Worm (Caenorhabditis elegans) whole organism, early embryonic: ENCODE data around the gene F17E9.15.
"Not testable (repeated sequence)": the region's sequence is repeated elsewhere in the genome, so short reads cannot be mapped to it uniquely, and the experiment has no call there.

Experiments used
- B0310.2 ChIP-seq: sonication (generic microtip); optimal IDR thresholded peaks from 2 replicates; lab custom pipeline; 2016; ENCODE audit warnings: mild to moderate bottlenecking, missing genetic modification characterization, missing compliant biosample characterization
- F13C5.2 ChIP-seq: sonication (generic microtip); optimal IDR thresholded peaks from 2 replicates; lab custom pipeline; 2017; ENCODE audit warnings: mild to moderate bottlenecking, missing genetic modification characterization, inconsistent platforms, missing compliant biosample characterization
- aly-1 ChIP-seq: sonication (generic microtip); optimal IDR thresholded peaks from 2 replicates; lab custom pipeline; 2016; ENCODE audit warnings: missing genetic modification characterization, missing compliant biosample characterization
- ama-1 ChIP-seq: fragments of 150-350 bp; optimal IDR thresholded peaks from 2 replicates; lab custom pipeline; 2014
- ceh-13 ChIP-seq: fragments of 200-800 bp; sonication (Bioruptor generic); optimal IDR thresholded peaks from 2 replicates; lab custom pipeline; 2018; ENCODE audit warnings: mild to moderate bottlenecking, missing genetic modification characterization, missing compliant biosample characterization
- ceh-36 ChIP-seq: sonication (generic microtip); optimal IDR thresholded peaks from 2 replicates; lab custom pipeline; 2016; ENCODE audit warnings: missing genetic modification characterization, inconsistent platforms, missing compliant biosample characterization
- ets-7 ChIP-seq: sonication (generic microtip); optimal IDR thresholded peaks from 2 replicates; lab custom pipeline; 2016; ENCODE audit warnings: missing genotype, missing genetic modification characterization, missing compliant biosample characterization
- flt-1 ChIP-seq: fragments of 200-800 bp; sonication (Bioruptor generic); IDR thresholded peaks from 2 replicates; pipeline ENCODE4 v1.3.6; 2022; ENCODE audit warnings: missing genetic modification characterization, missing compliant biosample characterization
- hmbx-1 ChIP-seq: sonication (generic microtip); optimal IDR thresholded peaks from 2 replicates; lab custom pipeline; 2016; ENCODE audit warnings: mild to moderate bottlenecking, missing genetic modification characterization, missing compliant biosample characterization
- hmg-4 ChIP-seq: fragments of 200-800 bp; sonication (Bioruptor generic); optimal IDR thresholded peaks from 2 replicates; lab custom pipeline; 2018; ENCODE audit warnings: mild to moderate bottlenecking, missing genetic modification characterization, missing compliant biosample characterization
- hnd-1 ChIP-seq: sonication (generic microtip); optimal IDR thresholded peaks from 2 replicates; lab custom pipeline; 2016; ENCODE audit warnings: missing genetic modification characterization, missing compliant biosample characterization
- pes-1 ChIP-seq: fragments of 200-800 bp; sonication (Bioruptor generic); IDR thresholded peaks from 2 replicates; pipeline ENCODE4 v1.3.6; 2022; ENCODE audit warnings: missing genetic modification reagents, missing genetic modification characterization, missing compliant biosample characterization
- scrt-1 ChIP-seq: fragments of 200-800 bp; sonication (Bioruptor generic); IDR thresholded peaks from 2 replicates; pipeline ENCODE4 v1.3.6; 2022; ENCODE audit warnings: missing genetic modification characterization, missing compliant biosample characterization
- sea-1 ChIP-seq: fragments of 200-800 bp; sonication (Bioruptor generic); conservative IDR thresholded peaks from 2 replicates; pipeline ENCODE4 v1.3.6; 2022; ENCODE audit warnings: missing genetic modification characterization, missing compliant biosample characterization
- tbx-11 ChIP-seq: fragments of 200-800 bp; sonication (Bioruptor generic); IDR thresholded peaks from 2 replicates; pipeline ENCODE4 v1.3.6; 2022; ENCODE audit warnings: missing genetic modification characterization, missing compliant biosample characterization
- tbx-37 ChIP-seq: fragments of 200-800 bp; sonication (Bioruptor generic); conservative IDR thresholded peaks from 2 replicates; pipeline ENCODE4 v1.3.6; 2022; ENCODE audit warnings: missing genetic modification reagents, missing genetic modification characterization, missing compliant biosample characterization
- tra-4 ChIP-seq: sonication (generic microtip); optimal IDR thresholded peaks from 2 replicates; lab custom pipeline; 2017; ENCODE audit warnings: missing genetic modification characterization, missing compliant biosample characterization

F17E9.15 gene

DNA sequence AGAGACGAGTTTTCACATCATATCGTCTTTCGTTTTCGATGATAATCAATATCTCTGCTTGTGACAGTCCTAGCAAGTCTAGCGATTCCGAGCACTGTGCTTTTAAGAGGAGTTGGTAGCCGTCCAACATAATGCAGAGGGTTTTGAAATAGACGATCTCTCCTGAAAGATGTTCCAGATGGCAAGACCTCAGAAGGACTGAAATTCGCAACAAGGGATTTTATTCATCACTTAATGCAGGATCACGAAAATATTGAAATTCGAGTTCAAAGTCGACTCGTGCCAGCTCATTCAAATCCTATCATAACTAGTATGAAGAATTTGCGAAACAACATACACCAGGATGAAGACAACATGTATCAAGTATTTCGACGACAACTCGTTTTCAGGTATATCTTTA, 30.3 kb downstream of the F17E9.15 start, which contains the start of gene D2096.7:
Gene D2096.7, minus strand, starts transcription at position 130 of the 400 bp plus-strand sequence.
- no peak for TF ChIP-seq tra-4
- no peak for TF ChIP-seq hmg-4 (GFP tag; lab: Kevin White, UChicago)
- TF ChIP-seq pes-1 (GFP tag; lab: Robert Waterston, UW): no peak

DNA sequence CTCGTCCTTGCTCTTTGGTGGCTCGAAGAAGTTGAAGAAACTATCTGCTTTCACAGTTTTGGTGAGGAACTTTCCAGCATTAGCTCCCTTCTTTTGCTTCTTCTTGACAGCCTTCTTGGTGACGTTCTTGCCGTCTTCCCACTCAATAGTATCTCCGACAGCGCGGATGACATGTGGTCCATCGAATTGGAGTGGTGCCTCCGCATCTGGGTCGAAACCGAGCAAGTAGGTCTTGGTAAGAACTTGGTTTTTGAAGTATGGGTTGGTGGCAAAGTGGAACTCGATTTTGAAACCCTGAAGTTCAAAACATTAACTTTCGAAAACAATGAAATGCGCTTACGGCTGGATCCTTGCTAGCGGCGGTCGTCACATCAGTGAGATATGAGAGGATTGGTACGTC, 31.1 kb downstream of the F17E9.15 start:
- TF ChIP-seq tbx-37 (GFP tag; lab: Robert Waterston, UW) (no peak), aly-1 (tag; lab: Kevin White, UChicago) (no peak), ceh-13 (no peak), flt-1 (GFP tag; lab: Robert Waterston, UW) (no peak), pes-1 (GFP tag; lab: Robert Waterston, UW) (no peak), ets-7 (no peak), sea-1 (no peak)

DNA sequence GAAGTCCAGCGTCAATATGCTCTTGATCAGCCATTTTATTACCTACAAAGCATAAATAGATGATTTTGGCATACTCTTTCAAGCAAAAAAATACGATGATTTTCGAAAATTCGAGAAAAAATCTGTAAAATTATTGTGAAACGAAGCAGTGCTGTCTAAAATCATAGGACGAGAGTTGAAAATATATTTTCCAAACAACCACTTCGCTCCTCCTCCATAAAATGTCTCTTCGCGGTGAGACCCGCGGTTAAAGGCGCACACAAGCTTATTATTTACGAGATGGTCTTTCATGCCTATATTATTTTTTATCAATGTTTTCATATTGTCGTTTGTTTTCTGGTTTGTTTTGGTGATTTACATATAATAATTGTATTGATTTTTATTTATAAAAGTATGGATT, 32.1 kb downstream of the F17E9.15 start, which contains the start of gene nap-1:
Gene nap-1, minus strand, starts transcription at position 42 of the 400 bp plus-strand sequence.
- TF ChIP-seq ceh-36 (no peak), hnd-1 (tag; lab: Kevin White, UChicago) (no peak), hmbx-1 (tag; lab: Kevin White, UChicago) (no peak), tra-4 (no peak), ama-1 (lab: Kevin White, UChicago) (no peak), sea-1 (no peak), flt-1 (GFP tag; lab: Robert Waterston, UW) (no peak), pes-1 (GFP tag; lab: Robert Waterston, UW) (no peak), aly-1 (tag; lab: Kevin White, UChicago) (no peak), tbx-11 (GFP tag; lab: Robert Waterston, UW) (no peak), ceh-13 (no peak), scrt-1 (GFP tag; lab: Robert Waterston, UW) (no peak), hmg-4 (GFP tag; lab: Kevin White, UChicago) (no peak), F13C5.2 (tag; lab: Kevin White, UChicago) (no peak)

DNA sequence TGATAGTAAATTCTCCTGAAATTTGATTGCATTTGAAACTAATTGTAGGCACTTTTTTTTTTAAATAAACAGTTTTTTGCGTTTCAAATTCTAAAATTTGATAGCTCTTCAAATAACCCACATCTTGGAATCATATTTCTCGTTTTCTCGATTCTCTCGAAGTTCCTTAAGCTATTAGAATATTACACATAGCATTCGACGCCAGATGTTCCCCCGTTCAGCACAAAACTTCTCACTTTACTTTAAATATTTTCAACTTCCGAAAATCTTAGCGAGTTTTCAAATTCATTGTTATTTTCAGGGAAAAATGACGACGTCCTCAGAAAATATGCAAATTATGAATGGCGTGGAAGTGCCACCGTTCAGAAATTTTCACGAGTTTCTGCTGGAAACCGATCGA, 32.5 kb downstream of the F17E9.15 start, which contains the start of gene praf-3:
Gene praf-3, plus strand, starts transcription at position 301 of the 400 bp plus-strand sequence.
- no peak for TF ChIP-seq tbx-37 (GFP tag; lab: Robert Waterston, UW)
- TF ChIP-seq ceh-13: no peak
- TF ChIP-seq sea-1: no peak
- no peak for TF ChIP-seq ama-1 (lab: Kevin White, UChicago)
- TF ChIP-seq hmg-4 (GFP tag; lab: Kevin White, UChicago): no peak
- no peak for TF ChIP-seq scrt-1 (GFP tag; lab: Robert Waterston, UW)
- TF ChIP-seq B0310.2 (tag; lab: Kevin White, UChicago): no peak
- TF ChIP-seq ceh-36: no peak
- no peak for TF ChIP-seq F13C5.2 (tag; lab: Kevin White, UChicago)
- TF ChIP-seq ets-7: no peak
- no peak for TF ChIP-seq tbx-11 (GFP tag; lab: Robert Waterston, UW)
- no peak for TF ChIP-seq hmbx-1 (tag; lab: Kevin White, UChicago)
- no peak for TF ChIP-seq flt-1 (GFP tag; lab: Robert Waterston, UW)
- TF ChIP-seq tra-4: no peak
- no peak for TF ChIP-seq hnd-1 (tag; lab: Kevin White, UChicago)

DNA sequence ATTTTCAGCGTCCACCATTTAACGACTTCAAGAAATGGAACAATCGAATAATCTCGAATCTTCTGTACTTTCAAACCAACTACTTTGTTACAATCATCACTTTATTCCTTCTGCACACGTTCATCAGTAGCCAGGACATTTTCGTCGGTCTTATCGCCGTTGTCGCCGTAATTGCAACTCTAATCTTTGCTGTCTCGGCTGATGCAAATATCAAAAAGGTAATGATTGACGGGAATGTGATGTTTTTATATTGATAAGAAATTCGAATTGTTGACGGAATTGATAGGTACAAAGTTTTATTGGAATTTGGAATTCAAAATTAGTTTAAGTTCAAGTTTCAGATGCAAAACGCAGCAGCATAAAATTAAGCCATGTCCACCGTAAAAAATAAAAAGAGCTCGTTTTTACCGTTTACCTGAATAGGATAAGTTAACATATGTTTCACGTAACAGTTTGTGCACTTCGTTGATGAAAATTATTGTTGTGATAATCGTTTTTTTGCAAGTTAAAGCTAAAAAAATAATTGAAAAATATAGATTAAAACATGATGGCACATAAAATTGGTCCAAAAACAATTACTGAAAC, 33.1 kb downstream of the F17E9.15 start:
- TF ChIP-seq ama-1 (lab: Kevin White, UChicago) (no peak), F13C5.2 (tag; lab: Kevin White, UChicago) (no peak), hmbx-1 (tag; lab: Kevin White, UChicago) (no peak), hmg-4 (GFP tag; lab: Kevin White, UChicago) (no peak), ceh-13 (no peak), ets-7 (no peak), tra-4 (no peak), tbx-11 (GFP tag; lab: Robert Waterston, UW) (no peak), ceh-36 (no peak), pes-1 (GFP tag; lab: Robert Waterston, UW) (no peak), tbx-37 (GFP tag; lab: Robert Waterston, UW) (no peak), B0310.2 (tag; lab: Kevin White, UChicago) (no peak), scrt-1 (GFP tag; lab: Robert Waterston, UW) (no peak), sea-1 (no peak)

DNA sequence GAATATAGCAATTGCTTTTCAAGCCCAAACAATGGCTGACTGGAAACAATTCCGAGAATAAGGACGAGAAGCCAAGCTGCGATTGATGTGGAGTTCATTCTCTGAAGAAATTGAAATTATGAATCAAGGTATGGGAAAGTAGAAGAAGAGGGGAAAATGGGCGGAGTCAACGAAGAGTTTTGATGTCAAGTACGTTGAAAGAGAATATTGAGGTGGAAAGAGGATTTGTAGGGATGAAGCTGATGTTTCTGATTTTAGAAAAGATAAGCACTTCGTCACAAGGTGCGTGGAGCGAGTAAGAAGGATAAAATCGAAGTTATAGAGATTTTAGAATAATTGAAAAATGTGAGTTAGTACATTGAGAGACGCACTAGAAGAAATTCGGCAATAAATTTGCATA, 35.5 kb downstream of the F17E9.15 start, which contains the start of gene D2096.9:
Gene D2096.9, minus strand, starts transcription at position 101 of the 400 bp plus-strand sequence.
- no peak for TF ChIP-seq ama-1 (lab: Kevin White, UChicago)
- TF ChIP-seq hmbx-1 (tag; lab: Kevin White, UChicago): no peak
- TF ChIP-seq B0310.2 (tag; lab: Kevin White, UChicago): no peak

DNA sequence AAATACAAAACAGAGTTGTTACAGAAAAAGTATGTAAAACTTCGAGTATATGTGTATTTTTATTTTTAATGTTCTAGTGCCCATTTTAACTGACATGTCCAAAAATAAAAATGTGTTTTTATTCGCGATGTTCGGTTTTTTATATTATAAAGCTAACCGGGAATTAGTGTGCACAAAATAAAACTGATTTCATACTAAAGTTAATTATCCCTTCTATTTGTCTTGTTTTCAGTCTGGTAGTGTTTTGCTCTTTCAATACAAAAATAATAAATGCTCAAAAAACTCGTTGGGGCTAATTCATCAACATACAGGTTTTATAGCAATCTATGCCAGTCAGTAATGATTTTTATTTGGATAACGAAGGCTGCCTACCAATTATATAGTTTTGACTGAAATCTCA, 37.5 kb downstream of the F17E9.15 start:
- no peak for TF ChIP-seq tbx-11 (GFP tag; lab: Robert Waterston, UW)

DNA sequence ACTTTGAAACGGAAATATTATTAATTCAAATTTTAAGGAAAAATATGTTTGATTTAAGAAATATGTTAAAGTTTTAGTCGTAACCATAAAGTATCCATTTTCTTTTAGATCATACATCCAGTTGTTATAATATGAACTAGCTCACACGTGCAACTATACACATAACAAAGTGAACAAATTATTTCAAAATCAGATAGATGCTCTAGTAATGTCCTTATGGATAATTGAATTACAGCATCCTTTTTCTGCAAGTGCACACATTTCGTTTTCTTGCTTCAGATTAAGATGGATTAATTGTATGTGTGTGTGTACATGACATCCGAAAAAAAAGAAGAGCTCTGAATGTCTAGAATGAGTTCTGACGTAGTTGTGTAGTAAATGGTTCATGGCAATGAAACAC, 38.4 kb downstream of the F17E9.15 start:
- no peak for TF ChIP-seq sea-1
- no peak for TF ChIP-seq ceh-13

DNA sequence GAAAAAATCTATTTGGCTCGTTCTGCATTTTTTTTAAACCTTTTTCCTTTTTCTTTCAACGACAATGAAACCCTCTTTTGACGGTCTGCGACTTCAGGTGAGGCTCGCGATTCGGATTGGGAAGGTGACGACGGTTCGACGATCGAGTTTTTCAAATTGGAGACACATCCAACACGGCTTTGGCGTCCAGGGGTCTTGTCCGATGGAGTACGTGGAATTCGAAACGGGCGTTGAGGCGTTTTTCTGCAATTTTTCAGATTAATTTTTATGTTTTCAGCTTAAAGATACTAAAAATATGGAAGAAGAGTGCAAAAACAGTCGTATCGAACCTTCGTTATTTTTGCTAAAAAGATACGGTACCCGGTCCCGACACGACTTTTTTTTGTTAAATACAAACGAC, 41.9 kb downstream of the F17E9.15 start, which contains the start of gene D2096.10:
Gene D2096.10, minus strand, starts transcription at position 101 of the 400 bp plus-strand sequence.
- TF ChIP-seq sea-1; scrt-1 (GFP tag; lab: Robert Waterston, UW); B0310.2 (tag; lab: Kevin White, UChicago): not testable (repeated sequence)
